Worm (Caenorhabditis elegans): Measurements from ENCODE around the gene Y39G8B.9.

ce11 chrII:13964325-13964724, 16.8 kb upstream of the Y39G8B.9 start:
- TF ChIP-seq ref-1 (GFP tag; conservative IDR thresholded peaks at IDR 0.05): no peak
- no peak for TF ChIP-seq cog-1 (tag; optimal IDR thresholded peaks at IDR 0.05)
- TF ChIP-seq flt-1 (GFP tag; IDR thresholded peaks at IDR 0.05): no peak
- TF ChIP-seq ztf-23 (GFP tag; IDR thresholded peaks at IDR 0.05): no peak
- TF ChIP-seq T22C8.4 (GFP tag; IDR thresholded peaks at IDR 0.05): no peak

Data from whole organism, midembryonic.